Worm (Caenorhabditis elegans): ENCODE measurements around the gene F44A6.3.

F44A6.3 gene

ce11 chrX:10262299-10262698 lies 49.7 kb downstream of the F44A6.3 start:
- TF ChIP-seq unc-62 (GFP tag; optimal IDR thresholded peaks at IDR 0.05 in 1 of 2) (peak in 1 of 2 experiments; percentile 93), unc-62 (tag; optimal IDR thresholded peaks at IDR 0.05) (no peak), hlh-11 (tag; optimal IDR thresholded peaks at IDR 0.05) (no peak)
